Worm (Caenorhabditis elegans): ENCODE measurements around the gene met-2.
"Not testable (repeated sequence)": the region's sequence is repeated elsewhere in the genome, so short reads cannot be mapped to it uniquely, and the experiment has no call there.

met-2 gene

DNA sequence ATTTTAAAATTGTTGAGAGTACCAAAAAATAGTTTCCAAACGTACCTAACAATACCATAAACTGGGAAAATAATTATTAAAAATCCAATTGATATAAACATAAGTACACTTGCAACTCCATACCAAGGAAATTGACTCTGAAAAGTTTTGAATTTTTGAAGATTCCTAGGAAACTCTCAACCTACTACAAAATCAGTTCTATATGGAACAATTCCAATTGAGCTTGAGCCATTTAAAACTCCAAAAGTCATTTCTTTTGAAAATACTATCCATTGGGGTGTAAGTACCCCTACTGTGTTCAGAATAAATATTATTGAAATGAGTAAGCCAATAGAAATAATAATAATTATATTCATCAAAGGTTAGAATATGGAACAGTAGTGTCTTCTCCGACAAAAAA is 35.7 kb upstream of the met-2 start, which contains the start of gene clc-28:
Gene clc-28 (minus strand): TSS at position 101 of the 400 bp plus-strand sequence.
- TF ChIP-seq unc-55 (GFP tag; optimal IDR thresholded peaks at IDR 0.05); nhr-10 (tag; optimal IDR thresholded peaks at IDR 0.05); lsy-2 (tag; optimal IDR thresholded peaks at IDR 0.05): not testable (repeated sequence)

DNA sequence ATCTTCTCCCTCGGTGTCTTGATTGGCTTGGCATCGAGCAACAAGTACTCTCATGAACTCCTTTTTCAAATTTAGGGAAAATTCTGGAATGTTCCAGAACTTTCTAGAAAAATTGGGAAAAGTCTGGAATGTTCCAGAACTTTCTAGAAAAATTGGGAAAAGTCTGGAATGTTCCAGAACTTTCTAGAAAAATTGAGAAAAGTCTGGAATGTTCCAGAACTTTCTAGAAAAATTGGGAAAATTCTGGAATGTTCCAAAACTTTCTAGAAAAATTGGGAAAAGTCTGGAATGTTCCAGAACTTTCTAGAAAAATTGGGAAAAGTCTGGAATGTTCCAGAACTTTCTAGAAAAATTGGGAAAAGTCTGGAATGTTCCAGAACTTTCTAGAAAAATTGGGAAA is 30.8 kb upstream of the met-2 start, which contains the start of gene ZC262.7:
Gene ZC262.7 (minus strand): TSS at position 54 of the 400 bp plus-strand sequence.
- not testable (repeated sequence) for TF ChIP-seq mbf-1, ztf-4, nhr-129 (tag; optimal IDR thresholded peaks at IDR 0.05)

DNA sequence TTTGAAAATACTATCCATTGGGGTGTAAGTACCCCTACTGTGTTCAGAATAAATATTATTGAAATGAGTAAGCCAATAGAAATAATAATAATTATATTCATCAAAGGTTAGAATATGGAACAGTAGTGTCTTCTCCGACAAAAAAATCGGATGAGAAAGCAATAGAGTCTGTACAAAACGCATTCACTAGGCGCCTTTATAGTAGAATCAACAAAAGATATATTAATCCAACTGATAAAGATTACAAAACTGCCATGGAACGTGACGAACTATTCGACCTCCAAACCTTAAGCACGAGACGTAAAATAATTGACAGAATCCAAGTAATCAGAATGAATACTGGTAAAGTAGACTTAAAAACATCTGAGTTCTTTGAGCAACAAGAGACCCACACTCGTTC is 27.3 kb upstream of the met-2 start, which contains the start of gene clc-29:
Gene clc-29 (minus strand): TSS at position 101 of the 400 bp plus-strand sequence.
- not testable (repeated sequence) for TF ChIP-seq nhr-21, aly-2, lsy-2 (tag; optimal IDR thresholded peaks at IDR 0.05)

DNA sequence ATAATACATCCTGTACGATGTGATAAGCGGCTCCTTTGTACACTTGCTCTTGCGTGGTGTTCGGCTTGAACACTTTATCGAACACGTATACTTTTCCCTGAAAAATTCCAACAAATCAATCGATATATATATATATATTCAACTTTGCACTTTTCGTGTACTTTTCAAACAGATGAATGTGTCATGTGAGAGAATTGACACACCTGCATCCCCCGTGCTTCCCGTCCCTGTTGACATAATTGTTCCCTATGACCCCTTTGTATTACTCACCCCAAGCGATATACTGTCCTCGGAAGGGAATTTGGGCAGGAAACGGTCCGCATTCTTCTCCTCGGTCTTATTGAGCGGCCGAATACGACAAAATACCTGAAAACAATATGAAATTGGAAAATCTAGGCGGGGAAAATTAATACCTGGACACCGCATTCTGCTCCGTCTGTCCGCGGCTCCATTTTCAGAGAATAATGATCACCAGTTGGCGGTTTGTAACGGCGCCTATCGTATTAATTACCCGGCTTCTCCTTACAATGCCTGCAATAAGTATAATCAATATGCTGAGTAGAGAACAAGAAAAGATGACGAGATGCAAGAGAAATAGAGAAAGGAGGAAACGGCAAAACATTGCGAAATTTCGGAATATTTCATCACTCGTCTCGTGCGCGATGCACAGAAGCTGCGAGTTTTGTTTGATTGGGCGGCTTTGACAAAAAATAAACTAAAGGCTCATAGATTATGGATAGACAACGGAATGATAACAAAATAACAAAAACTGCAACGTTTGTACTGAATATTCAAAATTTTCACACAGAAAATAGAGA is 20.2 kb upstream of the met-2 start, which contains the start of gene unc-116:
Gene unc-116 (minus strand): TSS at position 531 of the 818 bp plus-strand sequence.
- TF ChIP-seq nhr-12 (tag; optimal IDR thresholded peaks at IDR 0.05): no peak
- TF ChIP-seq nhr-23 (tag; optimal IDR thresholded peaks at IDR 0.05): no peak
- TF ChIP-seq nhr-11 (tag; optimal IDR thresholded peaks at IDR 0.05): no peak
- TF ChIP-seq mab-5 (tag; optimal IDR thresholded peaks at IDR 0.05): no peak
- no peak for TF ChIP-seq unc-62 (GFP tag; optimal IDR thresholded peaks at IDR 0.05)
- peak; percentile 16 to 70 for TF ChIP-seq mdl-1 (tag; optimal IDR thresholded peaks at IDR 0.05)
- no peak for TF ChIP-seq F13H6.1 (tag; optimal IDR thresholded peaks at IDR 0.05)
- TF ChIP-seq fos-1 (tag; optimal IDR thresholded peaks at IDR 0.05): no peak
- TF ChIP-seq lin-13 (GFP tag; optimal IDR thresholded peaks at IDR 0.05): peak; percentile 51
- peak; percentile 92 for TF ChIP-seq unc-55 (GFP tag; optimal IDR thresholded peaks at IDR 0.05)
- TF ChIP-seq crh-2 (tag; optimal IDR thresholded peaks at IDR 0.05): peak; percentile 51
- TF ChIP-seq lsy-2 (tag; optimal IDR thresholded peaks at IDR 0.05): peak; percentile 46 to 71
- no peak for TF ChIP-seq R02D3.7 (tag; optimal IDR thresholded peaks at IDR 0.05)
- TF ChIP-seq nhr-6 (tag; optimal IDR thresholded peaks at IDR 0.05): no peak
- TF ChIP-seq ztf-1 (GFP tag; conservative IDR thresholded peaks at IDR 0.05): no peak
- TF ChIP-seq dmd-4 (tag; optimal IDR thresholded peaks at IDR 0.05): no peak
- peak; percentile 2 for TF ChIP-seq nhr-25 (tag; optimal IDR thresholded peaks at IDR 0.05)
- TF ChIP-seq sma-9 (GFP tag; optimal IDR thresholded peaks at IDR 0.05): peak; percentile 67
- TF ChIP-seq sma-9 (tag; optimal IDR thresholded peaks at IDR 0.05): no peak
- TF ChIP-seq mbf-1 (tag; optimal IDR thresholded peaks at IDR 0.05): no peak
- TF ChIP-seq elt-1 (tag; optimal IDR thresholded peaks at IDR 0.05): no peak
- no peak for TF ChIP-seq sma-3 (GFP tag; optimal IDR thresholded peaks at IDR 0.05)
- no peak for TF ChIP-seq ama-1 (optimal IDR thresholded peaks at IDR 0.05)
- TF ChIP-seq nhr-77 (tag; optimal IDR thresholded peaks at IDR 0.05): no peak
- TF ChIP-seq snpc-4 (tag; optimal IDR thresholded peaks at IDR 0.05): peak; percentile 27
- no peak for TF ChIP-seq elt-3 (tag; optimal IDR thresholded peaks at IDR 0.05)
- no peak for TF ChIP-seq Y55F3AM.14 (GFP tag; optimal IDR thresholded peaks at IDR 0.05)
- peak; percentile 54 for TF ChIP-seq zag-1 (tag; optimal IDR thresholded peaks at IDR 0.05)
- TF ChIP-seq alr-1 (tag; optimal IDR thresholded peaks at IDR 0.05): no peak
- no peak for TF ChIP-seq nhr-10 (tag; optimal IDR thresholded peaks at IDR 0.05)
- TF ChIP-seq skn-1 (tag; optimal IDR thresholded peaks at IDR 0.05): no peak
- peak; percentile 55 for TF ChIP-seq ztf-4 (tag; optimal IDR thresholded peaks at IDR 0.05)
- no peak for TF ChIP-seq peb-1 (tag; optimal IDR thresholded peaks at IDR 0.05)
- no peak for TF ChIP-seq ztf-11 (tag; optimal IDR thresholded peaks at IDR 0.05)
- TF ChIP-seq lin-11 (tag; optimal IDR thresholded peaks at IDR 0.05): no peak
- no peak for TF ChIP-seq nhr-237 (tag; optimal IDR thresholded peaks at IDR 0.05)
- TF ChIP-seq C34F6.9 (tag; optimal IDR thresholded peaks at IDR 0.05): peak; percentile 78
- TF ChIP-seq unc-39 (tag; optimal IDR thresholded peaks at IDR 0.05): no peak
- no peak for TF ChIP-seq lin-39 (tag; optimal IDR thresholded peaks at IDR 0.05)
- no peak for TF ChIP-seq egl-27 (tag; optimal IDR thresholded peaks at IDR 0.05)
- no peak for TF ChIP-seq blmp-1 (tag; optimal IDR thresholded peaks at IDR 0.05; ENCODE audit: insufficient read depth)
- TF ChIP-seq nhr-129 (tag; optimal IDR thresholded peaks at IDR 0.05): peak; percentile 91
- peak; percentile 1 for TF ChIP-seq sem-4 (tag; optimal IDR thresholded peaks at IDR 0.05)
- no peak for TF ChIP-seq ceh-16 (tag; optimal IDR thresholded peaks at IDR 0.05)
- no peak for TF ChIP-seq nhr-21 (tag; optimal IDR thresholded peaks at IDR 0.05)

All from whole organism, L2 larva.